Fruit fly (Drosophila melanogaster) whole organism, embryonic: ENCODE results near the gene Kr-h2.

Source experiments
- BEAF-32 ChIP-seq: fragments of 200-800 bp; sonication (Bioruptor generic); optimal IDR thresholded peaks from 3 replicates; lab custom pipeline; 2017; ENCODE audit warnings: missing biosample characterization, missing genetic modification characterization, mild to moderate bottlenecking, moderate library complexity, missing genetic modification reagents
- CG11723 ChIP-seq: fragments of 200-800 bp; sonication (Bioruptor generic); optimal IDR thresholded peaks from 2 replicates; lab custom pipeline; 2017; ENCODE audit warnings: missing biosample characterization, mild to moderate bottlenecking, missing genetic modification characterization
- CG12299 ChIP-seq: fragments of 200-800 bp; sonication (Bioruptor generic); optimal IDR thresholded peaks from 2 replicates; lab custom pipeline; 2018; ENCODE audit warnings: missing biosample characterization, mild to moderate bottlenecking, missing genetic modification characterization
- CG16779 ChIP-seq: fragments of 200-800 bp; sonication (Bioruptor generic); IDR thresholded peaks from 2 replicates; pipeline ENCODE4 v1.3.6; 2022; ENCODE audit warnings: missing biosample characterization, missing genetic modification characterization
- CG17912 ChIP-seq: fragments of 200-800 bp; sonication (Bioruptor generic); optimal IDR thresholded peaks from 2 replicates; lab custom pipeline; 2018; ENCODE audit warnings: missing biosample characterization, mild to moderate bottlenecking, missing genetic modification characterization
- CG1792 ChIP-seq: fragments of 200-800 bp; sonication (Bioruptor generic); optimal IDR thresholded peaks from 2 replicates; lab custom pipeline; 2016; ENCODE audit warnings: missing biosample characterization, missing genetic modification characterization
- CG2120 ChIP-seq: fragments of 200-800 bp; sonication (Bioruptor generic); optimal IDR thresholded peaks from 3 replicates; lab custom pipeline; 2016; ENCODE audit warnings: missing biosample characterization, missing genetic modification characterization
- CG2202 ChIP-seq: fragments of 200-800 bp; sonication (Bioruptor generic); optimal IDR thresholded peaks from 2 replicates; lab custom pipeline; 2018; ENCODE audit warnings: missing biosample characterization, mild to moderate bottlenecking, missing genetic modification characterization
- CG31388 ChIP-seq: fragments of 200-800 bp; sonication (Bioruptor generic); optimal IDR thresholded peaks from 2 replicates; lab custom pipeline; 2016; ENCODE audit warnings: missing biosample characterization, missing genetic modification characterization
- CG31441 ChIP-seq: fragments of 200-800 bp; sonication (Bioruptor generic); IDR thresholded peaks from 2 replicates; pipeline ENCODE4 v1.3.6; 2022; ENCODE audit warnings: missing biosample characterization, missing genetic modification characterization
- CG33213 ChIP-seq: fragments of 200-800 bp; sonication (Bioruptor generic); optimal IDR thresholded peaks from 3 replicates; lab custom pipeline; 2016; ENCODE audit warnings: missing biosample characterization, missing genetic modification characterization
- CG33557 ChIP-seq: fragments of 200-800 bp; sonication (Bioruptor generic); optimal IDR thresholded peaks from 2 replicates; lab custom pipeline; 2019; ENCODE audit warnings: missing biosample characterization, mild to moderate bottlenecking, missing genetic modification characterization, moderate library complexity
- CG6854 ChIP-seq: fragments of 200-800 bp; sonication (Bioruptor generic); optimal IDR thresholded peaks from 3 replicates; lab custom pipeline; 2017; ENCODE audit warnings: missing biosample characterization, mild to moderate bottlenecking, missing genetic modification characterization
- CG7271 ChIP-seq: fragments of 200-800 bp; sonication (Bioruptor generic); optimal IDR thresholded peaks from 2 replicates; lab custom pipeline; 2018; ENCODE audit warnings: missing biosample characterization, mild to moderate bottlenecking, missing genetic modification characterization, moderate library complexity
- CG9727 ChIP-seq: fragments of 200-800 bp; sonication (Bioruptor generic); optimal IDR thresholded peaks from 3 replicates; lab custom pipeline; 2017; ENCODE audit warnings: missing biosample characterization, mild to moderate bottlenecking, missing genetic modification characterization
- CG9876 ChIP-seq: fragments of 200-800 bp; sonication (Bioruptor generic); optimal IDR thresholded peaks from 2 replicates; lab custom pipeline; 2016; ENCODE audit warnings: missing biosample characterization, missing genetic modification characterization
- ERR ChIP-seq: fragments of 200-800 bp; sonication (Bioruptor generic); optimal IDR thresholded peaks from 2 replicates; lab custom pipeline; 2016; ENCODE audit warnings: missing biosample characterization, missing genetic modification characterization
- Fer1 ChIP-seq: fragments of 200-800 bp; sonication (Bioruptor generic); optimal IDR thresholded peaks from 2 replicates; lab custom pipeline; 2017; ENCODE audit warnings: missing biosample characterization, mild to moderate bottlenecking, missing genetic modification characterization
- Gsc ChIP-seq: fragments of 200-800 bp; sonication (Bioruptor generic); IDR thresholded peaks from 2 replicates; pipeline ENCODE4 v1.3.6; 2022; ENCODE audit warnings: missing biosample characterization, missing genetic modification characterization
- H15 ChIP-seq: fragments of 200-800 bp; sonication (Bioruptor generic); IDR thresholded peaks from 3 replicates; pipeline ENCODE4 v1.3.6; 2022; ENCODE audit warnings: missing biosample characterization, missing genetic modification characterization
- Hand ChIP-seq: fragments of 200-800 bp; sonication (Bioruptor generic); optimal IDR thresholded peaks from 2 replicates; lab custom pipeline; 2017; ENCODE audit warnings: mild to moderate bottlenecking, missing biosample characterization, missing genetic modification reagents, missing genetic modification characterization
- HmgD ChIP-seq: fragments of 200-800 bp; sonication (Bioruptor generic); optimal IDR thresholded peaks from 3 replicates; lab custom pipeline; 2016; ENCODE audit warnings: missing biosample characterization, missing genetic modification characterization
- Hr3 ChIP-seq: fragments of 200-800 bp; sonication (Bioruptor generic); optimal IDR thresholded peaks from 3 replicates; lab custom pipeline; 2016; ENCODE audit warnings: missing biosample characterization, missing genetic modification characterization
- Hr51 ChIP-seq, 2 experiments: fragments of 200-800 bp; sonication (Bioruptor generic); optimal IDR thresholded peaks; 2 replicates in 1 of 2; 3 replicates in 1 of 2; lab custom pipeline; 2016 to 2018; ENCODE audit warnings: missing biosample characterization in 2 of 2, missing genetic modification characterization in 2 of 2, mild to moderate bottlenecking in 1 of 2, moderate library complexity in 1 of 2
- Kr ChIP-seq: fragments of 200-800 bp; sonication (Bioruptor generic); optimal IDR thresholded peaks from 2 replicates; lab custom pipeline; 2017; ENCODE audit warnings: missing biosample characterization, mild to moderate bottlenecking, missing genetic modification characterization
- Myb ChIP-seq: fragments of 200-800 bp; sonication (Bioruptor generic); optimal IDR thresholded peaks from 2 replicates; lab custom pipeline; 2016; ENCODE audit warnings: missing biosample characterization, missing genetic modification characterization
- Nf-YA ChIP-seq: fragments of 200-800 bp; sonication (Bioruptor generic); IDR thresholded peaks from 2 replicates; pipeline ENCODE4 v1.3.6; 2022; ENCODE audit warnings: missing biosample characterization, missing genetic modification characterization
- Nf-YC ChIP-seq: fragments of 200-800 bp; optimal IDR thresholded peaks from 3 replicates; lab custom pipeline; 2019; ENCODE audit warnings: missing biosample characterization, mild to moderate bottlenecking, missing genetic modification characterization, moderate library complexity
- Stat92E ChIP-seq, 3 experiments: fragments of >200 bp in 2 of 3; fragments of 200-800 bp in 1 of 3; sonication (Bioruptor generic) in 1 of 3; optimal IDR thresholded peaks; 2 replicates each; lab custom pipeline; 2017 to 2019; ENCODE audit warnings: missing biosample characterization in 3 of 3, missing genetic modification characterization in 3 of 3, mild to moderate bottlenecking in 1 of 3, moderate library complexity in 1 of 3
- Taf1 ChIP-seq: fragments of 200-800 bp; sonication (Bioruptor generic); IDR thresholded peaks from 2 replicates; pipeline ENCODE4 v1.3.6; 2022; ENCODE audit warnings: missing biosample characterization, missing genetic modification characterization
- YL-1 ChIP-seq: fragments of 200-800 bp; sonication (Bioruptor generic); optimal IDR thresholded peaks from 3 replicates; lab custom pipeline; 2017; ENCODE audit warnings: missing biosample characterization, mild to moderate bottlenecking, missing genetic modification characterization
- bowl ChIP-seq: fragments of 200-800 bp; sonication (Bioruptor generic); IDR thresholded peaks from 2 replicates; pipeline ENCODE4 v1.3.6; 2022; ENCODE audit warnings: missing biosample characterization, missing genetic modification characterization
- chinmo ChIP-seq: fragments of 200-800 bp; sonication (Bioruptor generic); IDR thresholded peaks from 4 replicates; pipeline ENCODE4 v1.3.6; 2022; ENCODE audit warnings: missing biosample characterization, missing genetic modification characterization; ENCODE audit not compliant: partially characterized antibody
- crp ChIP-seq, 2 experiments: fragments of 200-800 bp; sonication (Bioruptor generic); optimal IDR thresholded peaks; 2 replicates in 1 of 2; 3 replicates in 1 of 2; lab custom pipeline; 2017; ENCODE audit warnings: missing biosample characterization in 2 of 2, missing genetic modification characterization in 2 of 2, mild to moderate bottlenecking in 1 of 2, moderate library complexity in 1 of 2
- dimm ChIP-seq: fragments of 200-800 bp; sonication (Bioruptor generic); IDR thresholded peaks from 2 replicates; pipeline ENCODE4 v1.3.6; 2022; ENCODE audit warnings: missing biosample characterization, missing genetic modification characterization
- ewg ChIP-seq: fragments of 200-800 bp; sonication (Bioruptor generic); optimal IDR thresholded peaks from 3 replicates; lab custom pipeline; 2017; ENCODE audit warnings: mild to moderate bottlenecking, missing biosample characterization, missing genetic modification reagents, missing genetic modification characterization
- exex ChIP-seq: fragments of 200-800 bp; sonication (Bioruptor generic); optimal IDR thresholded peaks from 4 replicates; lab custom pipeline; 2018; ENCODE audit warnings: missing biosample characterization, mild to moderate bottlenecking, missing genetic modification characterization, moderate library complexity
- fru ChIP-seq: fragments of >200 bp; optimal IDR thresholded peaks from 2 replicates; lab custom pipeline; 2017
- gcm ChIP-seq: fragments of 200-800 bp; sonication (Bioruptor generic); optimal IDR thresholded peaks from 2 replicates; lab custom pipeline; 2019; ENCODE audit warnings: missing biosample characterization, mild to moderate bottlenecking, missing genetic modification characterization, moderate library complexity
- gcm2 ChIP-seq: fragments of 200-800 bp; sonication (Bioruptor generic); optimal IDR thresholded peaks from 2 replicates; lab custom pipeline; 2016; ENCODE audit warnings: missing biosample characterization, missing genetic modification characterization
- hb ChIP-seq: fragments of 200-800 bp; sonication (Bioruptor generic); IDR thresholded peaks from 3 replicates; pipeline ENCODE4 v1.3.6; 2022; ENCODE audit warnings: missing biosample characterization, missing genetic modification characterization; ENCODE audit not compliant: partially characterized antibody
- hth ChIP-seq: fragments of >200 bp; optimal IDR thresholded peaks from 2 replicates; lab custom pipeline; 2017; ENCODE audit warnings: inconsistent platforms
- lola ChIP-seq, 3 experiments: fragments of >200 bp in 2 of 3; fragments of 200-800 bp in 1 of 3; sonication (Bioruptor generic) in 1 of 3; optimal IDR thresholded peaks; 2 replicates each; lab custom pipeline; 2017 to 2019; ENCODE audit warnings: missing biosample characterization in 3 of 3, missing genetic modification characterization in 3 of 3, mild to moderate bottlenecking in 1 of 3, moderate library complexity in 1 of 3
- nerfin-2 ChIP-seq: fragments of 200-800 bp; sonication (Bioruptor generic); IDR thresholded peaks from 2 replicates; pipeline ENCODE4 v1.3.6; 2022; ENCODE audit warnings: missing biosample characterization, missing genetic modification characterization; ENCODE audit not compliant: partially characterized antibody
- pan ChIP-seq, 4 experiments: fragments of >200 bp in 3 of 4; fragments of 200-800 bp in 1 of 4; sonication (Bioruptor generic) in 1 of 4; optimal IDR thresholded peaks in 3 of 4; IDR thresholded peaks in 1 of 4; 2 replicates each; pipeline versions ENCODE4 v1.3.6 to Lab custom; 2017 to 2022; ENCODE audit warnings: missing biosample characterization in 2 of 4, missing genetic modification characterization in 2 of 4, mixed read lengths in 1 of 4
- pb ChIP-seq: fragments of 200-800 bp; sonication (Bioruptor generic); optimal IDR thresholded peaks from 3 replicates; lab custom pipeline; 2016; ENCODE audit warnings: missing biosample characterization, missing genetic modification characterization
- sd ChIP-seq: fragments of 200-800 bp; sonication (Bioruptor generic); optimal IDR thresholded peaks from 3 replicates; lab custom pipeline; 2018; ENCODE audit warnings: missing biosample characterization, mild to moderate bottlenecking, missing genetic modification characterization, moderate library complexity
- sug ChIP-seq: fragments of 200-800 bp; optimal IDR thresholded peaks from 2 replicates; lab custom pipeline; 2019; ENCODE audit warnings: missing biosample characterization, mild to moderate bottlenecking, missing genetic modification characterization, moderate library complexity
- trem ChIP-seq: fragments of 200-800 bp; optimal IDR thresholded peaks from 3 replicates; lab custom pipeline; 2019; ENCODE audit warnings: missing biosample characterization, mild to moderate bottlenecking, missing genetic modification characterization, moderate library complexity
- trh ChIP-seq: fragments of 200-800 bp; sonication (Bioruptor generic); optimal IDR thresholded peaks from 2 replicates; lab custom pipeline; 2016; ENCODE audit warnings: missing biosample characterization, missing genetic modification characterization
- zen2 ChIP-seq: fragments of 200-800 bp; sonication (Bioruptor generic); IDR thresholded peaks from 3 replicates; pipeline ENCODE4 v1.3.6; 2022; ENCODE audit warnings: missing biosample characterization, missing genetic modification characterization; ENCODE audit not compliant: partially characterized antibody

Kr-h2 gene

DNA sequence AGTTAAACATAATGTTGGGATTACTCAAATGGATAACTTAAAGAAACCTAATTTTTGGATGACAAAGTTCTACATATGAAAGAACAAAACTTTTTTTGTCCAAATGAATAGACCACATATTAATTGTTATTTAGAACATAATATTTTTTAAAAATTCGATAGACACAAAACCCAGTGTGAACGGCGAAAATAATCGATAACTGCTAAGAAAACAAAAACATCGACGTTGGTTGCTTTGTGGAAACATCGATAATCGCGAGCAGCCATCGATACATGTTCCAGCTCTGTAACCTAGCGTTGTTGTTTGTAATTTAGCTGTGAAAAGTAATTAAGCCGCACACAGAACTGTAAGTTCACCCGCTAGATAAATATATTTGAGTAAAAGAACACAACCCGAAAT lies 20.2 kb upstream of the Kr-h2 start, which contains the start of gene CG9135 (continued):
- no peak for TF ChIP-seq Gsc (GFP tag; lab: Robert Waterston, UW)
- no peak for TF ChIP-seq Stat92E (GFP tag; optimal IDR thresholded peaks at IDR 0.05; lab: Kevin White, UChicago)
- TF ChIP-seq CG17912 (GFP tag; lab: Kevin White, UChicago) = no peak
- peak; percentile 99 for TF ChIP-seq nerfin-2 (GFP tag; lab: Robert Waterston, UW)
- TF ChIP-seq ERR (GFP tag; lab: Kevin White, UChicago) = no peak
- TF ChIP-seq trh (GFP tag; lab: Kevin White, UChicago) = no peak
- TF ChIP-seq lola (GFP tag; optimal IDR thresholded peaks at IDR 0.05; lab: Kevin White, UChicago) = no peak
- TF ChIP-seq BEAF-32 (GFP tag; lab: Kevin White, UChicago) = peak; percentile 96
- TF ChIP-seq chinmo (GFP tag; lab: Robert Waterston, UW) = peak; percentile 98
- no peak for TF ChIP-seq Hr3 (GFP tag; lab: Kevin White, UChicago)
- TF ChIP-seq CG6854 (GFP tag; lab: Kevin White, UChicago) = no peak
- TF ChIP-seq H15 (GFP tag; lab: Robert Waterston, UW) = no peak
- TF ChIP-seq hth (lab: Kevin White, UChicago) = no peak
- TF ChIP-seq CG7271 = no peak
- peak; percentile 99 for TF ChIP-seq hb (GFP tag; lab: Robert Waterston, UW)
- TF ChIP-seq CG31441 (GFP tag; lab: Robert Waterston, UW) = no peak
- TF ChIP-seq CG1792 (GFP tag; lab: Kevin White, UChicago) = no peak
- no peak for TF ChIP-seq exex (tag; lab: Kevin White, UChicago)
- TF ChIP-seq crp (GFP tag; optimal IDR thresholded peaks at IDR 0.05; lab: Kevin White, UChicago) = peak in 1 of 2 experiments; percentile 19
- TF ChIP-seq Nf-YC (tag; lab: Kevin White, UChicago) = no peak
- no peak for TF ChIP-seq CG33213 (GFP tag; lab: Kevin White, UChicago)
- TF ChIP-seq Nf-YA (GFP tag; lab: Robert Waterston, UW) = no peak
- no peak for TF ChIP-seq CG12299 (tag; lab: Kevin White, UChicago)
- no peak for TF ChIP-seq Taf1
- TF ChIP-seq Hand (GFP tag; lab: Kevin White, UChicago) = no peak
- TF ChIP-seq YL-1 (GFP tag; lab: Kevin White, UChicago) = no peak
- no peak for TF ChIP-seq CG11723 (GFP tag; lab: Kevin White, UChicago)
- no peak for TF ChIP-seq CG2202 (tag; lab: Kevin White, UChicago)
- TF ChIP-seq pan (optimal IDR thresholded peaks at IDR 0.05; lab: Kevin White, UChicago) = no peak
- TF ChIP-seq pan (GFP tag; optimal IDR thresholded peaks at IDR 0.05 in 1 of 2, IDR thresholded peaks at IDR 0.05 in 1 of 2) = no peak
- TF ChIP-seq CG9727 = no peak
- TF ChIP-seq Kr (GFP tag; lab: Kevin White, UChicago) = no peak
- TF ChIP-seq trem (tag; lab: Kevin White, UChicago) = peak; percentile 69
- TF ChIP-seq HmgD (GFP tag; lab: Kevin White, UChicago) = no peak
- no peak for TF ChIP-seq bowl (GFP tag; lab: Robert Waterston, UW)
- no peak for TF ChIP-seq fru (lab: Kevin White, UChicago)
- no peak for TF ChIP-seq CG2120 (GFP tag; lab: Kevin White, UChicago)
- peak; percentile 20 for TF ChIP-seq Myb
- no peak for TF ChIP-seq CG33557 (GFP tag; lab: Kevin White, UChicago)
- TF ChIP-seq CG31388 (GFP tag; lab: Kevin White, UChicago) = no peak
- TF ChIP-seq pb (GFP tag; lab: Kevin White, UChicago) = no peak
- TF ChIP-seq ewg = no peak
- TF ChIP-seq sug (tag; lab: Kevin White, UChicago) = no peak
- TF ChIP-seq CG9876 = no peak
- no peak for TF ChIP-seq Hr51 (GFP tag; optimal IDR thresholded peaks at IDR 0.05; lab: Kevin White, UChicago)
- peak; percentile 99 for TF ChIP-seq zen2 (GFP tag; lab: Robert Waterston, UW)
- TF ChIP-seq CG16779 (GFP tag; lab: Robert Waterston, UW) = no peak
- TF ChIP-seq dimm (GFP tag; lab: Robert Waterston, UW) = no peak
- TF ChIP-seq gcm2 (GFP tag; lab: Kevin White, UChicago) = no peak
- no peak for TF ChIP-seq sd (tag; lab: Kevin White, UChicago)
- no peak for TF ChIP-seq gcm (GFP tag; lab: Kevin White, UChicago)
- TF ChIP-seq Fer1 = no peak
